Fruit fly (Drosophila melanogaster) whole organism, embryonic: ENCODE measurements around the gene CG14406.

Experiments
- B-H2 ChIP-seq: fragments of 200-800 bp; sonication (Bioruptor generic); optimal IDR thresholded peaks from 2 replicates; lab custom pipeline; 2018; ENCODE audit warnings: missing biosample characterization, mild to moderate bottlenecking, missing genetic modification characterization
- C15 ChIP-seq: fragments of 200-800 bp; sonication (Bioruptor generic); IDR thresholded peaks from 3 replicates; pipeline ENCODE4 v1.3.6; 2022; ENCODE audit warnings: missing biosample characterization, missing genetic modification characterization
- CG8281 ChIP-seq: fragments of 200-800 bp; sonication (Bioruptor generic); optimal IDR thresholded peaks from 2 replicates; lab custom pipeline; 2018; ENCODE audit warnings: missing biosample characterization, mild to moderate bottlenecking, missing genetic modification characterization, moderate library complexity
- Gsc ChIP-seq: fragments of 200-800 bp; sonication (Bioruptor generic); IDR thresholded peaks from 2 replicates; pipeline ENCODE4 v1.3.6; 2022; ENCODE audit warnings: missing biosample characterization, missing genetic modification characterization
- HmgD ChIP-seq: fragments of 200-800 bp; sonication (Bioruptor generic); optimal IDR thresholded peaks from 3 replicates; lab custom pipeline; 2016; ENCODE audit warnings: missing biosample characterization, missing genetic modification characterization
- exex ChIP-seq: fragments of 200-800 bp; sonication (Bioruptor generic); optimal IDR thresholded peaks from 4 replicates; lab custom pipeline; 2018; ENCODE audit warnings: missing biosample characterization, mild to moderate bottlenecking, missing genetic modification characterization, moderate library complexity
- klu ChIP-seq: fragments of 200-800 bp; sonication (Bioruptor generic); IDR thresholded peaks from 2 replicates; pipeline ENCODE4 v1.3.6; 2022; ENCODE audit warnings: missing biosample characterization, missing genetic modification characterization
- unc-4 ChIP-seq: fragments of 200-800 bp; sonication (Bioruptor generic); IDR thresholded peaks from 2 replicates; pipeline ENCODE4 v1.3.6; 2022; ENCODE audit warnings: missing biosample characterization, missing genetic modification characterization; ENCODE audit not compliant: partially characterized antibody

DNA sequence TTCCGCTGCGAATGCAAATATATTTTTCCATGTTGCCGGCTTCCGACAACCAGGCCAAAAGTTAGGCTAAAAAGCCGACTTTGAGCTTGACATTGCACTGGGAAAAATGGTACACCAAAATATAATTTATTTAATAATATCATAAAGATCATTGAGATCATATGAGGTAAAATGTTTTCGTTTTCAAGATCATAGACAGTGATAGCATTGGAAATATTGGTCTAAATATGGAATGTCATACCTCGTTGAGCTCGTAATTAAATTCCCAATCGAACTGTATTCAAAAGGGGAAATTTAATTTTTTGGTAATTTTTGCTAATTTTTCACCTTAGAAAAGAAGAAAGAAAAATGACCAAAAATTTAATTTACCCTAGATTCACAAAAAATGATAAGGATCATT, 26.7 kb downstream of the CG14406 start:
- no peak for TF ChIP-seq C15 (GFP tag; lab: Robert Waterston, UW)
- no peak for TF ChIP-seq exex (tag; lab: Kevin White, UChicago)
- no peak for TF ChIP-seq B-H2 (GFP tag; lab: Kevin White, UChicago)
- TF ChIP-seq klu (GFP tag; lab: Robert Waterston, UW): no peak
- no peak for TF ChIP-seq HmgD (GFP tag; lab: Kevin White, UChicago)
- TF ChIP-seq CG8281 (tag; lab: Kevin White, UChicago): no peak
- no peak for TF ChIP-seq unc-4
- no peak for TF ChIP-seq Gsc (GFP tag; lab: Robert Waterston, UW)
